Worm (Caenorhabditis elegans): ENCODE measurements around the gene C17H11.4.
A peak's percentile ranks its signal among the peaks of the same experiment; 100 is the strongest.

C17H11.4 gene

ce11 chrX:8151409-8151808 is 30.0 kb downstream of the C17H11.4 start (continued):
- TF ChIP-seq pag-3 (tag; optimal IDR thresholded peaks at IDR 0.05; ENCODE audit: borderline replicate concordance, insufficient read depth) (no peak), irx-1 (tag; optimal IDR thresholded peaks at IDR 0.05) (no peak), dsc-1 (tag; optimal IDR thresholded peaks at IDR 0.05) (peak; percentile 50), xbp-1 (tag; optimal IDR thresholded peaks at IDR 0.05) (no peak), unc-98 (GFP tag; IDR thresholded peaks at IDR 0.05) (no peak), C16A3.4 (tag; optimal IDR thresholded peaks at IDR 0.05) (no peak), Y116A8C.19 (tag; optimal IDR thresholded peaks at IDR 0.05; ENCODE audit: borderline replicate concordance) (no peak), nhr-19 (GFP tag; conservative IDR thresholded peaks at IDR 0.05) (no peak), aly-2 (tag; optimal IDR thresholded peaks at IDR 0.05) (no peak), nhr-71 (tag; optimal IDR thresholded peaks at IDR 0.05) (no peak), lin-14 (GFP tag; optimal IDR thresholded peaks at IDR 0.05) (no peak), zip-4 (GFP tag; optimal IDR thresholded peaks at IDR 0.05) (no peak), ceh-82 (tag; optimal IDR thresholded peaks at IDR 0.05) (no peak), skn-1 (tag; optimal IDR thresholded peaks at IDR 0.05) (no peak), nhr-76 (tag; optimal IDR thresholded peaks at IDR 0.05) (no peak), snu-23 (GFP tag; optimal IDR thresholded peaks at IDR 0.05) (no peak), ceh-8 (GFP tag; optimal IDR thresholded peaks at IDR 0.05) (peak; percentile 16)

- TF ChIP-seq unc-62 (GFP tag; optimal IDR thresholded peaks at IDR 0.05) (no peak), tlp-1 (tag; optimal IDR thresholded peaks at IDR 0.05) (no peak), nhr-237 (tag; optimal IDR thresholded peaks at IDR 0.05) (no peak), ama-1 (optimal IDR thresholded peaks at IDR 0.05) (no peak), xbp-1 (tag; optimal IDR thresholded peaks at IDR 0.05) (no peak), ets-5 (GFP tag; IDR thresholded peaks at IDR 0.05) (no peak), pqm-1 (tag; optimal IDR thresholded peaks at IDR 0.05) (no peak), fkh-8 (tag; optimal IDR thresholded peaks at IDR 0.05) (no peak), nhr-76 (tag; optimal IDR thresholded peaks at IDR 0.05) (no peak), nhr-11 (tag; optimal IDR thresholded peaks at IDR 0.05) (no peak), ceh-90 (tag; optimal IDR thresholded peaks at IDR 0.05) (no peak), tbx-2 (tag; optimal IDR thresholded peaks at IDR 0.05) (no peak)
Measured at ce11 chrX:8150621-8151020, 30.8 kb downstream of the C17H11.4 start, which contains the start of gene F22F1.2. Gene F22F1.2, minus strand, starts transcription at chrX:8150721.

- TF ChIP-seq mep-1 (tag; optimal IDR thresholded peaks at IDR 0.05): peak; percentile 8
- TF ChIP-seq efl-3 (GFP tag; optimal IDR thresholded peaks at IDR 0.05): no peak
Measured at ce11 chrX:8148993-8149392, 32.4 kb downstream of the C17H11.4 start.

- TF ChIP-seq pax-3 (tag; optimal IDR thresholded peaks at IDR 0.05): no peak
- TF ChIP-seq efl-1 (optimal IDR thresholded peaks at IDR 0.05): no peak
- TF ChIP-seq efl-1 (GFP tag; optimal IDR thresholded peaks at IDR 0.05 in 1 of 2): peak in 1 of 2 experiments; percentile 6
- TF ChIP-seq jun-1 (tag; optimal IDR thresholded peaks at IDR 0.05): no peak
Measured at ce11 chrX:8147398-8147797, 34.0 kb downstream of the C17H11.4 start, which contains the start of gene C02B8.1. Gene C02B8.1, plus strand, starts transcription at chrX:8147698.

ce11 chrX:8139146-8139545 is 42.3 kb downstream of the C17H11.4 start, which contains the start of gene C02B8.3:
Gene C02B8.3, plus strand, starts transcription at chrX:8139446.
- no peak for TF ChIP-seq ama-1 (optimal IDR thresholded peaks at IDR 0.05)

ce11 chrX:8137779-8138178 is 43.7 kb downstream of the C17H11.4 start, which contains the start of gene C02B8.7:
Gene C02B8.7, minus strand, starts transcription at chrX:8137879.
- TF ChIP-seq mep-1 (tag; optimal IDR thresholded peaks at IDR 0.05): no peak

Data from whole organism, L1 larva.